Fruit fly (Drosophila melanogaster) whole organism, prepupa: ENCODE results near the gene CG43098.

Experiments used
- Blimp-1 ChIP-seq: fragments of 200-800 bp; sonication (Bioruptor generic); optimal IDR thresholded peaks from 3 replicates; lab custom pipeline; 2017; ENCODE audit warnings: missing biosample characterization, missing genetic modification characterization, mild to moderate bottlenecking, moderate library complexity, missing genetic modification reagents
- CG10631 ChIP-seq: fragments of 200-800 bp; sonication (Bioruptor generic); optimal IDR thresholded peaks from 2 replicates; lab custom pipeline; 2016; ENCODE audit warnings: missing biosample characterization, missing genetic modification characterization
- CG10669 ChIP-seq: fragments of 200-800 bp; sonication (Bioruptor generic); optimal IDR thresholded peaks from 3 replicates; lab custom pipeline; 2018; ENCODE audit warnings: missing biosample characterization, mild to moderate bottlenecking, missing genetic modification characterization, moderate library complexity
- CG11762 ChIP-seq: fragments of 200-800 bp; sonication (Bioruptor generic); optimal IDR thresholded peaks from 3 replicates; lab custom pipeline; 2016; ENCODE audit warnings: missing biosample characterization, missing genetic modification characterization; ENCODE audit not compliant: insufficient read depth
- CG11902 ChIP-seq: fragments of 200-800 bp; sonication (Bioruptor generic); optimal IDR thresholded peaks from 3 replicates; lab custom pipeline; 2016; ENCODE audit warnings: missing biosample characterization, missing genetic modification characterization
- CG15336 ChIP-seq: fragments of 200-800 bp; sonication (Bioruptor generic); IDR thresholded peaks from 2 replicates; pipeline ENCODE4 v1.3.6; 2022; ENCODE audit warnings: missing biosample characterization, missing genetic modification characterization
- CG1621 ChIP-seq: fragments of 200-800 bp; sonication (Bioruptor generic); optimal IDR thresholded peaks from 3 replicates; lab custom pipeline; 2018; ENCODE audit warnings: missing biosample characterization, mild to moderate bottlenecking, missing genetic modification characterization
- CG16779 ChIP-seq: fragments of 200-800 bp; sonication (Bioruptor generic); optimal IDR thresholded peaks from 3 replicates; lab custom pipeline; 2017; ENCODE audit warnings: missing biosample characterization, mild to moderate bottlenecking, missing genetic modification characterization
- CG3032 ChIP-seq: fragments of 200-800 bp; optimal IDR thresholded peaks from 2 replicates; lab custom pipeline; 2019; ENCODE audit warnings: missing biosample characterization, mild to moderate bottlenecking, missing genetic modification characterization, moderate library complexity
- CG32006 ChIP-seq: fragments of 200-800 bp; sonication (Bioruptor generic); optimal IDR thresholded peaks from 3 replicates; lab custom pipeline; 2017; ENCODE audit warnings: missing biosample characterization, mild to moderate bottlenecking, missing genetic modification characterization
- CG34406 ChIP-seq: fragments of 200-800 bp; sonication (Bioruptor generic); optimal IDR thresholded peaks from 3 replicates; lab custom pipeline; 2016; ENCODE audit warnings: missing biosample characterization, missing genetic modification characterization
- CG4318 ChIP-seq: fragments of 200-800 bp; sonication (Bioruptor generic); optimal IDR thresholded peaks from 3 replicates; lab custom pipeline; 2017; ENCODE audit warnings: missing biosample characterization, mild to moderate bottlenecking, missing genetic modification characterization
- CG6163 ChIP-seq: fragments of 200-800 bp; sonication (Bioruptor generic); IDR thresholded peaks from 3 replicates; pipeline ENCODE4 v1.3.6; 2022; ENCODE audit warnings: missing biosample characterization, missing genetic modification characterization
- CG6276 ChIP-seq: fragments of 200-800 bp; sonication (Bioruptor generic); optimal IDR thresholded peaks from 2 replicates; lab custom pipeline; 2017; ENCODE audit warnings: missing biosample characterization, mild to moderate bottlenecking, missing genetic modification characterization
- CG6792 ChIP-seq: fragments of 200-800 bp; sonication (Bioruptor generic); optimal IDR thresholded peaks from 3 replicates; lab custom pipeline; 2016; ENCODE audit warnings: missing biosample characterization, missing genetic modification characterization
- CG6808 ChIP-seq: fragments of 200-800 bp; sonication (Bioruptor generic); optimal IDR thresholded peaks from 3 replicates; lab custom pipeline; 2017; ENCODE audit warnings: missing biosample characterization, missing genetic modification characterization, mild to moderate bottlenecking, moderate library complexity, missing genetic modification reagents
- CG6854 ChIP-seq: fragments of 200-800 bp; sonication (Bioruptor generic); optimal IDR thresholded peaks from 2 replicates; lab custom pipeline; 2017; ENCODE audit warnings: missing biosample characterization, mild to moderate bottlenecking, missing genetic modification characterization
- CG7368 ChIP-seq: fragments of 200-800 bp; sonication (Bioruptor generic); optimal IDR thresholded peaks from 3 replicates; lab custom pipeline; 2016; ENCODE audit warnings: missing biosample characterization, missing genetic modification characterization
- CG8119 ChIP-seq: fragments of 200-800 bp; sonication (Bioruptor generic); IDR thresholded peaks from 3 replicates; pipeline ENCODE4 v1.3.6; 2022; ENCODE audit warnings: missing biosample characterization, missing genetic modification characterization
- CG8632 ChIP-seq: fragments of 200-800 bp; sonication (Bioruptor generic); optimal IDR thresholded peaks from 3 replicates; lab custom pipeline; 2016; ENCODE audit warnings: missing biosample characterization, missing genetic modification characterization
- CG9139 ChIP-seq: fragments of 200-800 bp; sonication (Bioruptor generic); optimal IDR thresholded peaks from 3 replicates; lab custom pipeline; 2017; ENCODE audit warnings: missing biosample characterization, mild to moderate bottlenecking, missing genetic modification characterization
- Eip75B ChIP-seq: fragments of 200-800 bp; sonication (Bioruptor generic); optimal IDR thresholded peaks from 3 replicates; lab custom pipeline; 2016; ENCODE audit warnings: missing biosample characterization, missing genetic modification characterization
- Eip78C ChIP-seq: fragments of 200-800 bp; sonication (Bioruptor generic); peaks from one replicate; lab custom pipeline; 2016; ENCODE audit warnings: missing biosample characterization, missing genetic modification characterization
- Ets21C ChIP-seq: fragments of 200-800 bp; sonication (Bioruptor generic); optimal IDR thresholded peaks from 3 replicates; lab custom pipeline; 2016; ENCODE audit warnings: missing biosample characterization, missing genetic modification characterization
- Ets96B ChIP-seq: fragments of 200-800 bp; optimal IDR thresholded peaks from 2 replicates; lab custom pipeline; 2019; ENCODE audit warnings: missing biosample characterization, mild to moderate bottlenecking, missing genetic modification characterization, moderate library complexity
- Gug ChIP-seq: fragments of 200-800 bp; sonication (Bioruptor generic); IDR thresholded peaks from 2 replicates; pipeline ENCODE4 v1.3.6; 2022; ENCODE audit warnings: missing biosample characterization, missing genetic modification characterization
- Hr38 ChIP-seq: sonication (Bioruptor generic); optimal IDR thresholded peaks from 2 replicates; lab custom pipeline; 2016; ENCODE audit warnings: missing biosample characterization, missing genetic modification characterization
- Hr39 ChIP-seq: fragments of 200-800 bp; sonication (Bioruptor generic); optimal IDR thresholded peaks from 2 replicates; lab custom pipeline; 2016; ENCODE audit warnings: missing biosample characterization, missing genetic modification characterization
- Hr4 ChIP-seq: fragments of 200-800 bp; sonication (Bioruptor generic); optimal IDR thresholded peaks from 3 replicates; lab custom pipeline; 2016; ENCODE audit warnings: missing biosample characterization, missing genetic modification characterization
- Lpt ChIP-seq: fragments of 200-800 bp; sonication (Bioruptor generic); optimal IDR thresholded peaks from 3 replicates; lab custom pipeline; 2016; ENCODE audit warnings: missing biosample characterization, missing genetic modification characterization
- Met ChIP-seq: fragments of 200-800 bp; sonication (Bioruptor generic); optimal IDR thresholded peaks from 3 replicates; lab custom pipeline; 2016; ENCODE audit warnings: missing biosample characterization, missing genetic modification characterization
- OdsH ChIP-seq: fragments of 200-800 bp; sonication (Bioruptor generic); optimal IDR thresholded peaks from 3 replicates; lab custom pipeline; 2016; ENCODE audit warnings: missing biosample characterization, missing genetic modification characterization
- Smox ChIP-seq: fragments of 200-800 bp; sonication (Bioruptor generic); optimal IDR thresholded peaks from 3 replicates; lab custom pipeline; 2016; ENCODE audit warnings: missing biosample characterization, missing genetic modification characterization
- Sox102F ChIP-seq: fragments of 200-800 bp; sonication (Bioruptor generic); optimal IDR thresholded peaks from 2 replicates; lab custom pipeline; 2016; ENCODE audit warnings: missing biosample characterization, mild to moderate bottlenecking, missing genetic modification characterization
- Sox14 ChIP-seq: fragments of 200-800 bp; sonication (Bioruptor generic); optimal IDR thresholded peaks from 3 replicates; lab custom pipeline; 2016; ENCODE audit warnings: missing biosample characterization, missing genetic modification characterization
- Sox15 ChIP-seq: fragments of 200-800 bp; sonication (Bioruptor generic); optimal IDR thresholded peaks from 3 replicates; lab custom pipeline; 2016; ENCODE audit warnings: missing biosample characterization, missing genetic modification characterization
- achi ChIP-seq: fragments of 200-800 bp; sonication (Bioruptor generic); optimal IDR thresholded peaks from 3 replicates; lab custom pipeline; 2016; ENCODE audit warnings: missing biosample characterization, missing genetic modification characterization
- acj6 ChIP-seq: fragments of 200-800 bp; sonication (Bioruptor generic); optimal IDR thresholded peaks from 3 replicates; lab custom pipeline; 2016; ENCODE audit warnings: missing biosample characterization, missing genetic modification characterization
- cyc ChIP-seq: fragments of 200-800 bp; sonication (Bioruptor generic); optimal IDR thresholded peaks from 3 replicates; lab custom pipeline; 2016; ENCODE audit warnings: missing biosample characterization, missing genetic modification characterization
- dac ChIP-seq: fragments of 200-800 bp; sonication (Bioruptor generic); optimal IDR thresholded peaks from 2 replicates; lab custom pipeline; 2017; ENCODE audit warnings: missing biosample characterization, mild to moderate bottlenecking, missing genetic modification characterization
- dsx ChIP-seq: fragments of 200-800 bp; optimal IDR thresholded peaks from 3 replicates; lab custom pipeline; 2019; ENCODE audit warnings: missing biosample characterization, mild to moderate bottlenecking, missing genetic modification characterization, moderate library complexity; ENCODE audit not compliant: poor library complexity, severe bottlenecking
- eg ChIP-seq: fragments of 200-800 bp; sonication (Bioruptor generic); IDR thresholded peaks from 3 replicates; pipeline ENCODE4 v1.3.6; 2022; ENCODE audit warnings: missing biosample characterization, missing genetic modification characterization
- esn ChIP-seq: fragments of 200-800 bp; sonication (Bioruptor generic); optimal IDR thresholded peaks from 2 replicates; lab custom pipeline; 2016; ENCODE audit warnings: missing biosample characterization, mild to moderate bottlenecking, missing genetic modification characterization, moderate library complexity
- fd59A ChIP-seq: fragments of 200-800 bp; sonication (Bioruptor generic); optimal IDR thresholded peaks from 2 replicates; lab custom pipeline; 2017; ENCODE audit warnings: missing biosample characterization, mild to moderate bottlenecking, missing genetic modification characterization, missing genetic modification reagents
- fd85E ChIP-seq: fragments of 200-800 bp; sonication (Bioruptor generic); optimal IDR thresholded peaks from 3 replicates; lab custom pipeline; 2016; ENCODE audit warnings: missing biosample characterization, missing genetic modification characterization
- lz ChIP-seq: fragments of 200-800 bp; sonication (Bioruptor generic); optimal IDR thresholded peaks from 3 replicates; lab custom pipeline; 2016; ENCODE audit warnings: missing biosample characterization, missing genetic modification characterization
- net ChIP-seq: fragments of 200-800 bp; sonication (Bioruptor generic); optimal IDR thresholded peaks from 3 replicates; lab custom pipeline; 2016; ENCODE audit warnings: missing biosample characterization, missing genetic modification characterization
- pdm3 ChIP-seq: fragments of 200-800 bp; sonication (Bioruptor generic); optimal IDR thresholded peaks from 3 replicates; lab custom pipeline; 2016; ENCODE audit warnings: missing biosample characterization, missing genetic modification characterization
- salr ChIP-seq, 2 experiments: fragments of 200-800 bp; sonication (Bioruptor generic); optimal IDR thresholded peaks; 3 replicates each; lab custom pipeline; 2016 to 2018; ENCODE audit warnings: missing biosample characterization in 2 of 2, missing genetic modification characterization in 2 of 2, mild to moderate bottlenecking in 1 of 2
- ss ChIP-seq, 2 experiments: fragments of 200-800 bp; sonication (Bioruptor generic); optimal IDR thresholded peaks; 2 replicates in 1 of 2; 3 replicates in 1 of 2; lab custom pipeline; 2017 to 2018; ENCODE audit warnings: mild to moderate bottlenecking in 2 of 2, missing biosample characterization in 2 of 2, missing genetic modification characterization in 2 of 2, moderate library complexity in 1 of 2
- svp ChIP-seq: fragments of 200-800 bp; sonication (Bioruptor generic); peaks from one replicate; lab custom pipeline; 2016; ENCODE audit warnings: missing biosample characterization, missing genetic modification characterization
- topi ChIP-seq: fragments of 200-800 bp; sonication (Bioruptor generic); optimal IDR thresholded peaks from 3 replicates; lab custom pipeline; 2016; ENCODE audit warnings: missing biosample characterization, missing genetic modification characterization
- vri ChIP-seq: fragments of 200-800 bp; sonication (Bioruptor generic); optimal IDR thresholded peaks from 3 replicates; lab custom pipeline; 2016; ENCODE audit warnings: missing biosample characterization, mild to moderate bottlenecking, missing genetic modification characterization

The CG43098 gene

dm6 chr3L:3695379-3695778, 36.5 kb downstream of the CG43098 start:
- TF ChIP-seq esn (GFP tag; lab: Kevin White, UChicago): peak; percentile 54
- peak; percentile 15 for TF ChIP-seq CG10631
- TF ChIP-seq lz (GFP tag; lab: Kevin White, UChicago): peak; percentile 22
- peak; percentile 11 for TF ChIP-seq CG34406
- peak; percentile 35 for TF ChIP-seq cyc (GFP tag; lab: Kevin White, UChicago)
- no peak for TF ChIP-seq CG6792 (GFP tag; lab: Kevin White, UChicago)
- no peak for TF ChIP-seq CG11902
- TF ChIP-seq Sox102F (GFP tag; lab: Kevin White, UChicago): peak; percentile 58
- peak; percentile 4 for TF ChIP-seq OdsH (GFP tag; lab: Kevin White, UChicago)
- no peak for TF ChIP-seq dac (GFP tag; lab: Kevin White, UChicago)
- TF ChIP-seq CG9139 (GFP tag; lab: Kevin White, UChicago): no peak
- TF ChIP-seq CG6808: peak; percentile 54
- no peak for TF ChIP-seq CG16779 (tag; lab: Kevin White, UChicago)
- no peak for TF ChIP-seq eg (GFP tag; lab: Robert Waterston, UW)
- peak; percentile 47 for TF ChIP-seq CG3032 (tag; lab: Kevin White, UChicago)
- no peak for TF ChIP-seq CG4318 (GFP tag; lab: Kevin White, UChicago)
- TF ChIP-seq topi (GFP tag; lab: Kevin White, UChicago): peak; percentile 54
- TF ChIP-seq acj6 (GFP tag; lab: Kevin White, UChicago): peak; percentile 44
- peak; percentile 85 for TF ChIP-seq svp (GFP tag; lab: Kevin White, UChicago)
- peak; percentile 58 for TF ChIP-seq Eip78C
- TF ChIP-seq salr (GFP tag; optimal IDR thresholded peaks at IDR 0.05; lab: Kevin White, UChicago): no peak
- TF ChIP-seq Smox (GFP tag; lab: Kevin White, UChicago): peak; percentile 40
- TF ChIP-seq Ets21C (GFP tag; lab: Kevin White, UChicago): no peak
- peak; percentile 51 for TF ChIP-seq Ets96B
- TF ChIP-seq Sox14 (GFP tag; lab: Kevin White, UChicago): peak; percentile 3
- TF ChIP-seq pdm3 (GFP tag; lab: Kevin White, UChicago): peak; percentile 31
- no peak for TF ChIP-seq Lpt (GFP tag; lab: Kevin White, UChicago)
- TF ChIP-seq Gug (GFP tag; lab: Robert Waterston, UW): no peak
- no peak for TF ChIP-seq CG15336
- TF ChIP-seq fd85E (GFP tag; lab: Kevin White, UChicago): no peak
- TF ChIP-seq net: no peak
- peak; percentile 40 for TF ChIP-seq Hr39 (GFP tag; lab: Kevin White, UChicago)
- TF ChIP-seq Eip75B (GFP tag; lab: Kevin White, UChicago): no peak
- no peak for TF ChIP-seq CG6854 (GFP tag; lab: Kevin White, UChicago)
- TF ChIP-seq vri (GFP tag; lab: Kevin White, UChicago): peak; percentile 8
- TF ChIP-seq CG7368 (GFP tag; lab: Kevin White, UChicago): no peak
- peak; percentile 40 for TF ChIP-seq Met (GFP tag; lab: Kevin White, UChicago)
- TF ChIP-seq CG8119 (GFP tag; lab: Robert Waterston, UW): no peak
- peak; percentile 38 for TF ChIP-seq CG10669 (GFP tag; lab: Kevin White, UChicago)
- peak; percentile 29 for TF ChIP-seq dsx (GFP tag; lab: Kevin White, UChicago)
- TF ChIP-seq CG32006 (GFP tag; lab: Kevin White, UChicago): peak; percentile 6
- TF ChIP-seq Sox15 (GFP tag; lab: Kevin White, UChicago): no peak
- no peak for TF ChIP-seq fd59A (GFP tag; lab: Kevin White, UChicago)
- peak in 1 of 2 experiments; percentile 4 for TF ChIP-seq ss (GFP tag; optimal IDR thresholded peaks at IDR 0.05; lab: Kevin White, UChicago)
- TF ChIP-seq CG8632: peak; percentile 24
- no peak for TF ChIP-seq CG1621
- peak; percentile 22 for TF ChIP-seq achi
- TF ChIP-seq Blimp-1 (GFP tag; lab: Kevin White, UChicago): no peak
- TF ChIP-seq CG11762 (GFP tag; lab: Kevin White, UChicago): no peak
- TF ChIP-seq CG6163 (GFP tag; lab: Robert Waterston, UW): peak; percentile 59; the same call in 2 of the 3 replicates
- TF ChIP-seq Hr4: no peak
- TF ChIP-seq CG6276: no peak
- TF ChIP-seq Hr38 (GFP tag; lab: Kevin White, UChicago): no peak
